Fruit fly (Drosophila melanogaster) whole organism, embryonic: Measurements from ENCODE around the gene CG42538.

Source experiments
- Blimp-1 ChIP-seq: fragments of 200-800 bp; sonication (Bioruptor generic); optimal IDR thresholded peaks from 3 replicates; lab custom pipeline; 2018; ENCODE audit warnings: missing biosample characterization, missing genetic modification characterization, mild to moderate bottlenecking, moderate library complexity, missing genetic modification reagents
- CG12071 ChIP-seq: fragments of 200-800 bp; sonication (Bioruptor generic); optimal IDR thresholded peaks from 3 replicates; lab custom pipeline; 2018; ENCODE audit warnings: missing biosample characterization, mild to moderate bottlenecking, missing genetic modification characterization
- CG12659 ChIP-seq: fragments of 200-800 bp; sonication (Bioruptor generic); optimal IDR thresholded peaks from 3 replicates; lab custom pipeline; 2017; ENCODE audit warnings: mild to moderate bottlenecking, missing biosample characterization, missing genetic modification reagents, missing genetic modification characterization
- CG14860 ChIP-seq: fragments of 200-800 bp; sonication (Bioruptor generic); IDR thresholded peaks from 3 replicates; pipeline ENCODE4 v1.3.6; 2022; ENCODE audit warnings: missing biosample characterization, missing genetic modification characterization; ENCODE audit not compliant: partially characterized antibody
- CG14965 ChIP-seq: fragments of 200-800 bp; sonication (Bioruptor generic); optimal IDR thresholded peaks from 2 replicates; lab custom pipeline; 2016; ENCODE audit warnings: missing biosample characterization, missing genetic modification characterization, borderline replicate concordance
- CG1647 ChIP-seq: fragments of 200-800 bp; sonication (Bioruptor generic); optimal IDR thresholded peaks from 3 replicates; lab custom pipeline; 2016; ENCODE audit warnings: missing biosample characterization, missing genetic modification characterization
- CG16815 ChIP-seq: fragments of 200-800 bp; sonication (Bioruptor generic); optimal IDR thresholded peaks from 3 replicates; lab custom pipeline; 2017; ENCODE audit warnings: missing biosample characterization, mild to moderate bottlenecking, missing genetic modification characterization
- CG1832 ChIP-seq: fragments of 200-800 bp; sonication (Bioruptor generic); optimal IDR thresholded peaks from 2 replicates; lab custom pipeline; 2017; ENCODE audit warnings: missing biosample characterization, mild to moderate bottlenecking, missing genetic modification characterization, inconsistent platforms
- CG2875 ChIP-seq: fragments of 200-800 bp; sonication (Bioruptor generic); optimal IDR thresholded peaks from 2 replicates; lab custom pipeline; 2017; ENCODE audit warnings: missing biosample characterization, mild to moderate bottlenecking, missing genetic modification characterization, missing genetic modification reagents
- CG32772 ChIP-seq: fragments of 200-800 bp; sonication (Bioruptor generic); IDR thresholded peaks from 2 replicates; pipeline ENCODE4 v1.3.6; 2022; ENCODE audit warnings: missing biosample characterization, missing genetic modification characterization
- CG5180 ChIP-seq: fragments of 200-800 bp; sonication (Bioruptor generic); optimal IDR thresholded peaks from 3 replicates; lab custom pipeline; 2017; ENCODE audit warnings: missing biosample characterization, missing genetic modification characterization, mild to moderate bottlenecking, moderate library complexity, missing genetic modification reagents
- CG6683 ChIP-seq: fragments of 200-800 bp; sonication (Bioruptor generic); optimal IDR thresholded peaks from 2 replicates; lab custom pipeline; 2017; ENCODE audit warnings: missing biosample characterization, mild to moderate bottlenecking, missing genetic modification characterization, missing genetic modification reagents
- CG8281 ChIP-seq: fragments of 200-800 bp; sonication (Bioruptor generic); optimal IDR thresholded peaks from 2 replicates; lab custom pipeline; 2018; ENCODE audit warnings: missing biosample characterization, mild to moderate bottlenecking, missing genetic modification characterization, moderate library complexity
- CG9817 ChIP-seq: fragments of 200-800 bp; sonication (Bioruptor generic); optimal IDR thresholded peaks from 2 replicates; lab custom pipeline; 2018; ENCODE audit warnings: missing biosample characterization, mild to moderate bottlenecking, missing genetic modification characterization, moderate library complexity
- CTCF ChIP-seq: fragments of 200-800 bp; sonication (Bioruptor generic); optimal IDR thresholded peaks from 2 replicates; lab custom pipeline; 2017; ENCODE audit warnings: missing biosample characterization, mild to moderate bottlenecking, missing genetic modification characterization, moderate library complexity
- D19B ChIP-seq: fragments of 200-800 bp; sonication (Bioruptor generic); optimal IDR thresholded peaks from 2 replicates; lab custom pipeline; 2017; ENCODE audit warnings: missing biosample characterization, mild to moderate bottlenecking, missing genetic modification characterization
- H15 ChIP-seq: fragments of 200-800 bp; sonication (Bioruptor generic); IDR thresholded peaks from 3 replicates; pipeline ENCODE4 v1.3.6; 2022; ENCODE audit warnings: missing biosample characterization, missing genetic modification characterization
- HLH3B ChIP-seq: fragments of 200-800 bp; sonication (Bioruptor generic); IDR thresholded peaks from 2 replicates; pipeline ENCODE4 v1.3.6; 2022; ENCODE audit warnings: missing biosample characterization, missing genetic modification characterization
- HLH54F ChIP-seq: fragments of 200-800 bp; sonication (Bioruptor generic); optimal IDR thresholded peaks from 3 replicates; lab custom pipeline; 2016; ENCODE audit warnings: missing biosample characterization, missing genetic modification characterization
- Hand ChIP-seq: fragments of 200-800 bp; sonication (Bioruptor generic); optimal IDR thresholded peaks from 2 replicates; lab custom pipeline; 2017; ENCODE audit warnings: mild to moderate bottlenecking, missing biosample characterization, missing genetic modification reagents, missing genetic modification characterization
- HmgZ ChIP-seq: fragments of 200-800 bp; sonication (Bioruptor generic); optimal IDR thresholded peaks from 2 replicates; lab custom pipeline; 2018; ENCODE audit warnings: missing biosample characterization, mild to moderate bottlenecking, missing genetic modification characterization
- Hr51 ChIP-seq, 2 experiments: fragments of 200-800 bp; sonication (Bioruptor generic); optimal IDR thresholded peaks; 2 replicates in 1 of 2; 3 replicates in 1 of 2; lab custom pipeline; 2016 to 2018; ENCODE audit warnings: missing biosample characterization in 2 of 2, missing genetic modification characterization in 2 of 2, mild to moderate bottlenecking in 1 of 2, moderate library complexity in 1 of 2
- Max ChIP-seq: fragments of 200-800 bp; sonication (Bioruptor generic); optimal IDR thresholded peaks from 2 replicates; lab custom pipeline; 2016; ENCODE audit warnings: missing biosample characterization, mild to moderate bottlenecking, missing genetic modification characterization
- Nf-YA ChIP-seq: fragments of 200-800 bp; sonication (Bioruptor generic); IDR thresholded peaks from 2 replicates; pipeline ENCODE4 v1.3.6; 2022; ENCODE audit warnings: missing biosample characterization, missing genetic modification characterization
- Nf-YC ChIP-seq: fragments of 200-800 bp; optimal IDR thresholded peaks from 3 replicates; lab custom pipeline; 2019; ENCODE audit warnings: missing biosample characterization, mild to moderate bottlenecking, missing genetic modification characterization, moderate library complexity
- PHDP ChIP-seq: fragments of 200-800 bp; sonication (Bioruptor generic); optimal IDR thresholded peaks from 3 replicates; lab custom pipeline; 2018; ENCODE audit warnings: missing biosample characterization, mild to moderate bottlenecking, missing genetic modification characterization, moderate library complexity
- Side ChIP-seq: fragments of 200-800 bp; sonication (Bioruptor generic); optimal IDR thresholded peaks from 2 replicates; lab custom pipeline; 2016; ENCODE audit warnings: missing biosample characterization, missing genetic modification characterization
- Six4 ChIP-seq: fragments of 200-800 bp; sonication (Bioruptor generic); optimal IDR thresholded peaks from 2 replicates; lab custom pipeline; 2016; ENCODE audit warnings: missing biosample characterization, missing genetic modification characterization
- TFAM ChIP-seq: fragments of 200-800 bp; sonication (Bioruptor generic); optimal IDR thresholded peaks from 2 replicates; lab custom pipeline; 2017; ENCODE audit warnings: missing biosample characterization, missing genetic modification characterization, inconsistent platforms
- cato ChIP-seq: fragments of 200-800 bp; sonication (Bioruptor generic); optimal IDR thresholded peaks from 2 replicates; lab custom pipeline; 2016; ENCODE audit warnings: missing biosample characterization, missing genetic modification characterization, borderline replicate concordance
- crc ChIP-seq: fragments of 200-800 bp; sonication (Bioruptor generic); optimal IDR thresholded peaks from 2 replicates; lab custom pipeline; 2016; ENCODE audit warnings: missing biosample characterization, missing genetic modification characterization
- crol ChIP-seq: fragments of 200-800 bp; sonication (Bioruptor generic); IDR thresholded peaks from 2 replicates; pipeline ENCODE4 v1.3.6; 2022; ENCODE audit warnings: missing biosample characterization, missing genetic modification characterization
- dmrt99B ChIP-seq: fragments of 200-800 bp; sonication (Bioruptor generic); optimal IDR thresholded peaks from 2 replicates; lab custom pipeline; 2018; ENCODE audit warnings: missing biosample characterization, mild to moderate bottlenecking, missing genetic modification characterization, moderate library complexity
- emc ChIP-seq: fragments of 200-800 bp; sonication (Bioruptor generic); optimal IDR thresholded peaks from 2 replicates; lab custom pipeline; 2016; ENCODE audit warnings: missing biosample characterization, missing genetic modification characterization
- fd102C ChIP-seq: fragments of 200-800 bp; sonication (Bioruptor generic); optimal IDR thresholded peaks from 2 replicates; lab custom pipeline; 2018; ENCODE audit warnings: missing biosample characterization, mild to moderate bottlenecking, missing genetic modification characterization, moderate library complexity
- grn ChIP-seq: fragments of 200-800 bp; sonication (Bioruptor generic); optimal IDR thresholded peaks from 3 replicates; lab custom pipeline; 2017; ENCODE audit warnings: missing biosample characterization, missing genetic modification characterization
- lmd ChIP-seq: fragments of 200-800 bp; sonication (Bioruptor generic); IDR thresholded peaks from 2 replicates; pipeline ENCODE4 v1.3.6; 2022; ENCODE audit warnings: missing biosample characterization, missing genetic modification characterization
- mam ChIP-seq: fragments of 200-800 bp; sonication (Bioruptor generic); optimal IDR thresholded peaks from 3 replicates; lab custom pipeline; 2016; ENCODE audit warnings: missing biosample characterization, missing genetic modification characterization
- odd ChIP-seq: fragments of 200-800 bp; sonication (Bioruptor generic); optimal IDR thresholded peaks from 2 replicates; lab custom pipeline; 2017; ENCODE audit warnings: missing biosample characterization, mild to moderate bottlenecking, missing genetic modification characterization
- otp ChIP-seq: fragments of 200-800 bp; sonication (Bioruptor generic); IDR thresholded peaks from 3 replicates; pipeline ENCODE4, ENCODE4 v1.3.6; 2022; ENCODE audit warnings: missing biosample characterization, missing genetic modification characterization
- peb ChIP-seq: fragments of 200-800 bp; sonication (Bioruptor generic); IDR thresholded peaks from 2 replicates; pipeline ENCODE4 v1.3.6; 2022; ENCODE audit warnings: missing biosample characterization, missing genetic modification characterization
- pho ChIP-seq: fragments of 200-800 bp; sonication (Bioruptor generic); optimal IDR thresholded peaks from 2 replicates; lab custom pipeline; 2016; ENCODE audit warnings: missing biosample characterization, missing genetic modification characterization
- pzg ChIP-seq: fragments of 200-800 bp; sonication (Bioruptor generic); optimal IDR thresholded peaks from 3 replicates; lab custom pipeline; 2018; ENCODE audit warnings: missing biosample characterization, mild to moderate bottlenecking, missing genetic modification characterization, moderate library complexity
- ranshi ChIP-seq: fragments of 200-800 bp; sonication (Bioruptor generic); IDR thresholded peaks from 2 replicates; pipeline ENCODE4 v1.3.6; 2022; ENCODE audit warnings: missing biosample characterization, missing genetic modification characterization
- sd ChIP-seq: fragments of 200-800 bp; sonication (Bioruptor generic); optimal IDR thresholded peaks from 3 replicates; lab custom pipeline; 2018; ENCODE audit warnings: missing biosample characterization, mild to moderate bottlenecking, missing genetic modification characterization, moderate library complexity
- sens-2 ChIP-seq: fragments of 200-800 bp; sonication (Bioruptor generic); IDR thresholded peaks from 2 replicates; pipeline ENCODE4 v1.3.6; 2022; ENCODE audit warnings: missing biosample characterization, missing genetic modification characterization
- ssp ChIP-seq: fragments of 200-800 bp; sonication (Bioruptor generic); IDR thresholded peaks from 2 replicates; pipeline ENCODE4 v1.3.6; 2022; ENCODE audit warnings: missing biosample characterization, missing genetic modification characterization
- trem ChIP-seq: fragments of 200-800 bp; optimal IDR thresholded peaks from 3 replicates; lab custom pipeline; 2019; ENCODE audit warnings: missing biosample characterization, mild to moderate bottlenecking, missing genetic modification characterization, moderate library complexity
- wor ChIP-seq: fragments of 200-800 bp; sonication (Bioruptor generic); IDR thresholded peaks from 2 replicates; pipeline ENCODE4 v1.3.6; 2022; ENCODE audit warnings: missing biosample characterization, missing genetic modification characterization

The CG42538 gene

dm6 chr3L:16011319-16012210 lies 22.8 kb upstream of the CG42538 start, which contains the start of gene mib1 (continued):
- TF ChIP-seq CG14860 (GFP tag; lab: Robert Waterston, UW) (peak; percentile 71; the same call in 2 of the 3 replicates), Hr51 (GFP tag; optimal IDR thresholded peaks at IDR 0.05; lab: Kevin White, UChicago) (peak in 1 of 2 experiments; percentile 5), CG32772 (GFP tag; lab: Robert Waterston, UW) (no peak), CG9817 (peak; percentile 38), CTCF (peak; percentile 63), odd (GFP tag; lab: Kevin White, UChicago) (peak; percentile 10), CG16815 (GFP tag; lab: Kevin White, UChicago) (no peak), mam (GFP tag; lab: Kevin White, UChicago) (no peak), sens-2 (GFP tag; lab: Robert Waterston, UW) (no peak), lmd (GFP tag; lab: Robert Waterston, UW) (peak; percentile 39; the same call in 1 of the 2 replicates), otp (GFP tag; lab: Robert Waterston, UW) (no peak), crc (GFP tag; lab: Kevin White, UChicago) (no peak), peb (GFP tag; lab: Robert Waterston, UW) (no peak), CG2875 (GFP tag; lab: Kevin White, UChicago) (no peak), PHDP (tag; lab: Kevin White, UChicago) (peak; percentile 40), D19B (no peak), Nf-YA (no peak; the same call in 1 of the 2 replicates), Nf-YC (tag; lab: Kevin White, UChicago) (peak; percentile 53), TFAM (GFP tag; lab: Kevin White, UChicago) (no peak), fd102C (GFP tag; lab: Kevin White, UChicago) (no peak), ssp (no peak), H15 (GFP tag; lab: Robert Waterston, UW) (0 out of 3 replicates have a peak, but pooled peaks have one; percentile 8), dmrt99B (tag; lab: Kevin White, UChicago) (peak; percentile 37), sd (tag; lab: Kevin White, UChicago) (peak; percentile 99), HmgZ (peak; percentile 89), cato (GFP tag; lab: Kevin White, UChicago) (no peak), Six4 (GFP tag; lab: Kevin White, UChicago) (no peak), CG5180 (no peak), Max (GFP tag; lab: Kevin White, UChicago) (no peak), Side (GFP tag; lab: Kevin White, UChicago) (no peak), CG12071 (GFP tag; lab: Kevin White, UChicago) (peak; percentile 39), wor (no peak), CG6683 (GFP tag; lab: Kevin White, UChicago) (no peak), HLH54F (GFP tag; lab: Kevin White, UChicago) (no peak), pzg (GFP tag; lab: Kevin White, UChicago) (peak; percentile 99), crol (peak; percentile 95), CG14965 (no peak), trem (tag; lab: Kevin White, UChicago) (peak; percentile 89), Hand (GFP tag; lab: Kevin White, UChicago) (no peak), HLH3B (GFP tag; lab: Robert Waterston, UW) (no peak), CG8281 (no peak), pho (GFP tag; lab: Kevin White, UChicago) (peak; percentile 38), CG12659 (GFP tag; lab: Kevin White, UChicago) (peak; percentile 88), CG1832 (GFP tag; lab: Kevin White, UChicago) (no peak), CG1647 (GFP tag; lab: Kevin White, UChicago) (no peak), grn (GFP tag; lab: Kevin White, UChicago) (no peak), ranshi (GFP tag; lab: Robert Waterston, UW) (no peak; the same call in 1 of the 2 replicates), Blimp-1 (peak; percentile 18), emc (GFP tag; lab: Kevin White, UChicago) (peak; percentile 26)
